Fruit fly (Drosophila melanogaster) whole organism, adult: ENCODE results near the gene skd.

Source experiments
- CG12768 ChIP-seq: fragments of 200-800 bp; sonication (Bioruptor generic); optimal IDR thresholded peaks from 2 replicates; lab custom pipeline; 2017; ENCODE audit warnings: missing biosample characterization, missing genetic modification characterization, mild to moderate bottlenecking, moderate library complexity, missing genetic modification reagents
- CG33017 ChIP-seq: fragments of 200-800 bp; sonication (Bioruptor generic); optimal IDR thresholded peaks from 2 replicates; lab custom pipeline; 2018; ENCODE audit warnings: missing biosample characterization, mild to moderate bottlenecking, missing genetic modification characterization, moderate library complexity
- CG7045 ChIP-seq: fragments of 200-800 bp; sonication (Bioruptor generic); optimal IDR thresholded peaks from 2 replicates; lab custom pipeline; 2017; ENCODE audit warnings: missing biosample characterization, mild to moderate bottlenecking, missing genetic modification characterization
- Crg-1 ChIP-seq: fragments of 200-800 bp; sonication (Bioruptor generic); optimal IDR thresholded peaks from 2 replicates; lab custom pipeline; 2016; ENCODE audit warnings: missing biosample characterization, missing genetic modification characterization
- Hr96 ChIP-seq: fragments of 200-800 bp; sonication (Bioruptor generic); optimal IDR thresholded peaks from 2 replicates; lab custom pipeline; 2016; ENCODE audit warnings: missing biosample characterization, missing genetic modification characterization
- cic ChIP-seq: fragments of 200-800 bp; sonication (Bioruptor generic); optimal IDR thresholded peaks from 2 replicates; lab custom pipeline; 2017; ENCODE audit warnings: missing biosample characterization, mild to moderate bottlenecking, missing genetic modification characterization, moderate library complexity
- ovo ChIP-seq: fragments of 200-800 bp; sonication (Bioruptor generic); optimal IDR thresholded peaks from 2 replicates; lab custom pipeline; 2016; ENCODE audit warnings: missing biosample characterization, missing genetic modification characterization
- pad ChIP-seq: fragments of 200-800 bp; sonication (Bioruptor generic); optimal IDR thresholded peaks from 3 replicates; lab custom pipeline; 2017; ENCODE audit warnings: missing biosample characterization, missing genetic modification characterization, mild to moderate bottlenecking, moderate library complexity, missing genetic modification reagents
- tj ChIP-seq: fragments of 200-800 bp; sonication (Bioruptor generic); optimal IDR thresholded peaks from 3 replicates; lab custom pipeline; 2017; ENCODE audit warnings: missing biosample characterization, mild to moderate bottlenecking, missing genetic modification characterization, moderate library complexity
- toe ChIP-seq: fragments of 200-800 bp; sonication (Bioruptor generic); optimal IDR thresholded peaks from 2 replicates; lab custom pipeline; 2016; ENCODE audit warnings: missing biosample characterization, missing genetic modification characterization

dm6 chr3L:20949371-20950135, 77.7 kb downstream of the skd start, which contains the start of gene fng:
- TF ChIP-seq tj (GFP tag; lab: Kevin White, UChicago) (peak; percentile 5), ovo (GFP tag; lab: Kevin White, UChicago) (no peak), Crg-1 (GFP tag; lab: Kevin White, UChicago) (no peak), CG12768 (GFP tag; lab: Kevin White, UChicago) (no peak), Hr96 (no peak), cic (GFP tag; lab: Kevin White, UChicago) (no peak), CG33017 (tag; lab: Kevin White, UChicago) (no peak), pad (no peak), CG7045 (GFP tag; lab: Kevin White, UChicago) (no peak), toe (GFP tag; lab: Kevin White, UChicago) (no peak)
